Fruit fly (Drosophila melanogaster) whole organism, embryonic: Measurements from ENCODE around the gene CG17982.

Source experiments
- CG1024 ChIP-seq: fragments of 200-800 bp; sonication (Bioruptor generic); IDR thresholded peaks from 2 replicates; pipeline ENCODE4 v1.3.6; 2022; ENCODE audit warnings: missing biosample characterization, missing genetic modification characterization
- CG10654 ChIP-seq: fragments of 200-800 bp; sonication (Bioruptor generic); optimal IDR thresholded peaks from 2 replicates; lab custom pipeline; 2016; ENCODE audit warnings: missing biosample characterization, missing genetic modification characterization
- CG12219 ChIP-seq: fragments of 200-800 bp; sonication (Bioruptor generic); optimal IDR thresholded peaks from 3 replicates; lab custom pipeline; 2018; ENCODE audit warnings: missing biosample characterization, mild to moderate bottlenecking, missing genetic modification characterization
- CG1233 ChIP-seq: fragments of 200-800 bp; sonication (Bioruptor generic); optimal IDR thresholded peaks from 4 replicates; lab custom pipeline; 2018; ENCODE audit warnings: missing biosample characterization, mild to moderate bottlenecking, missing genetic modification characterization
- CG13287 ChIP-seq: fragments of 200-800 bp; sonication (Bioruptor generic); IDR thresholded peaks from 2 replicates; pipeline ENCODE4 v1.3.6; 2022; ENCODE audit warnings: missing biosample characterization, missing genetic modification characterization; ENCODE audit not compliant: partially characterized antibody
- CG1603 ChIP-seq: fragments of 200-800 bp; sonication (Bioruptor generic); optimal IDR thresholded peaks from 2 replicates; lab custom pipeline; 2019; ENCODE audit warnings: missing biosample characterization, mild to moderate bottlenecking, missing genetic modification characterization, moderate library complexity
- CG1647 ChIP-seq: fragments of 200-800 bp; sonication (Bioruptor generic); optimal IDR thresholded peaks from 3 replicates; lab custom pipeline; 2016; ENCODE audit warnings: missing biosample characterization, missing genetic modification characterization
- CG18011 ChIP-seq: fragments of 200-800 bp; sonication (Bioruptor generic); optimal IDR thresholded peaks from 2 replicates; lab custom pipeline; 2017; ENCODE audit warnings: missing biosample characterization, missing genetic modification characterization, mild to moderate bottlenecking, moderate library complexity, missing genotype
- CG30403 ChIP-seq: fragments of 200-800 bp; sonication (Bioruptor generic); optimal IDR thresholded peaks from 3 replicates; lab custom pipeline; 2016; ENCODE audit warnings: missing biosample characterization, missing genetic modification characterization
- CG4328 ChIP-seq: fragments of 200-800 bp; sonication (Bioruptor generic); optimal IDR thresholded peaks from 3 replicates; lab custom pipeline; 2017; ENCODE audit warnings: missing biosample characterization, missing genetic modification reagents, missing genetic modification characterization
- CG4730 ChIP-seq: fragments of 200-800 bp; sonication (Bioruptor generic); IDR thresholded peaks from 2 replicates; pipeline ENCODE4 v1.3.6; 2022; ENCODE audit warnings: missing biosample characterization, missing genetic modification characterization
- CG6272 ChIP-seq: fragments of 200-800 bp; sonication (Bioruptor generic); IDR thresholded peaks from 2 replicates; pipeline ENCODE4 v1.3.6; 2022; ENCODE audit warnings: missing biosample characterization, missing genetic modification characterization
- CG7372 ChIP-seq: fragments of 200-800 bp; sonication (Bioruptor generic); IDR thresholded peaks from 2 replicates; pipeline ENCODE4 v1.3.6; 2022; ENCODE audit warnings: missing biosample characterization, missing genetic modification characterization
- CG8478 ChIP-seq: fragments of >200 bp; optimal IDR thresholded peaks from 2 replicates; lab custom pipeline; 2018
- CG9727 ChIP-seq: fragments of 200-800 bp; sonication (Bioruptor generic); optimal IDR thresholded peaks from 3 replicates; lab custom pipeline; 2017; ENCODE audit warnings: missing biosample characterization, mild to moderate bottlenecking, missing genetic modification characterization
- Camta ChIP-seq: fragments of 200-800 bp; sonication (Bioruptor generic); optimal IDR thresholded peaks from 2 replicates; lab custom pipeline; 2016; ENCODE audit warnings: missing biosample characterization, missing genetic modification characterization
- CoRest ChIP-seq: fragments of 200-800 bp; sonication (Bioruptor generic); optimal IDR thresholded peaks from 3 replicates; lab custom pipeline; 2018; ENCODE audit warnings: missing biosample characterization, mild to moderate bottlenecking, missing genetic modification characterization, moderate library complexity
- Doc2 ChIP-seq: fragments of 200-800 bp; sonication (Bioruptor generic); IDR thresholded peaks from 2 replicates; pipeline ENCODE4 v1.3.6; 2022; ENCODE audit warnings: missing biosample characterization, missing genetic modification characterization
- Drgx ChIP-seq: fragments of 200-800 bp; sonication (Bioruptor generic); IDR thresholded peaks from 2 replicates; pipeline ENCODE4 v1.3.6; 2022; ENCODE audit warnings: missing biosample characterization, missing genetic modification characterization
- GATAe ChIP-seq: fragments of 200-800 bp; sonication (Bioruptor generic); conservative IDR thresholded peaks from 2 replicates; pipeline ENCODE4 v1.3.6; 2022; ENCODE audit warnings: missing biosample characterization, missing genetic modification characterization
- H2.0 ChIP-seq: fragments of 200-800 bp; sonication (Bioruptor generic); IDR thresholded peaks from 2 replicates; pipeline ENCODE4 v1.3.6; 2022; ENCODE audit warnings: missing biosample characterization, missing genetic modification characterization
- Hr51 ChIP-seq, 2 experiments: fragments of 200-800 bp; sonication (Bioruptor generic); optimal IDR thresholded peaks; 2 replicates in 1 of 2; 3 replicates in 1 of 2; lab custom pipeline; 2016 to 2018; ENCODE audit warnings: missing biosample characterization in 2 of 2, missing genetic modification characterization in 2 of 2, mild to moderate bottlenecking in 1 of 2, moderate library complexity in 1 of 2
- Mad ChIP-seq: fragments of 200-800 bp; sonication (Bioruptor generic); optimal IDR thresholded peaks from 2 replicates; lab custom pipeline; 2016; ENCODE audit warnings: missing biosample characterization, missing genetic modification characterization
- Nf-YB ChIP-seq: fragments of 200-800 bp; sonication (Bioruptor generic); optimal IDR thresholded peaks from 3 replicates; lab custom pipeline; 2019; ENCODE audit warnings: missing biosample characterization, mild to moderate bottlenecking, missing genetic modification characterization, moderate library complexity
- Spps ChIP-seq: fragments of 200-800 bp; sonication (Bioruptor generic); optimal IDR thresholded peaks from 2 replicates; lab custom pipeline; 2018; ENCODE audit warnings: missing biosample characterization, mild to moderate bottlenecking, missing genetic modification characterization
- Sry-δ ChIP-seq: fragments of 200-800 bp; sonication (Bioruptor generic); optimal IDR thresholded peaks from 2 replicates; lab custom pipeline; 2016; ENCODE audit warnings: missing biosample characterization, missing genetic modification characterization
- bigmax ChIP-seq: fragments of 200-800 bp; sonication (Bioruptor generic); optimal IDR thresholded peaks from 2 replicates; lab custom pipeline; 2018; ENCODE audit warnings: missing biosample characterization, mild to moderate bottlenecking, missing genetic modification characterization
- crc ChIP-seq: fragments of 200-800 bp; sonication (Bioruptor generic); optimal IDR thresholded peaks from 2 replicates; lab custom pipeline; 2016; ENCODE audit warnings: missing biosample characterization, missing genetic modification characterization
- disco-r ChIP-seq: fragments of 200-800 bp; sonication (Bioruptor generic); optimal IDR thresholded peaks from 2 replicates; lab custom pipeline; 2016; ENCODE audit warnings: missing biosample characterization, missing genetic modification characterization
- dpn ChIP-seq, 2 experiments: fragments of 200-800 bp; sonication (Bioruptor generic); optimal IDR thresholded peaks; 3 replicates each; lab custom pipeline; 2016; ENCODE audit warnings: missing biosample characterization in 2 of 2, missing genetic modification characterization in 2 of 2
- ewg ChIP-seq: fragments of 200-800 bp; sonication (Bioruptor generic); optimal IDR thresholded peaks from 3 replicates; lab custom pipeline; 2017; ENCODE audit warnings: mild to moderate bottlenecking, missing biosample characterization, missing genetic modification reagents, missing genetic modification characterization
- fu2 ChIP-seq: fragments of 200-800 bp; sonication (Bioruptor generic); optimal IDR thresholded peaks from 2 replicates; lab custom pipeline; 2016; ENCODE audit warnings: missing biosample characterization, missing genetic modification characterization
- jigr1 ChIP-seq: fragments of 200-800 bp; sonication (Bioruptor generic); IDR thresholded peaks from 3 replicates; pipeline ENCODE4 v1.3.6; 2022; ENCODE audit warnings: missing biosample characterization, missing genetic modification characterization
- ken ChIP-seq: fragments of 200-800 bp; sonication (Bioruptor generic); IDR thresholded peaks from 3 replicates; pipeline ENCODE4 v1.3.6; 2022; ENCODE audit warnings: missing biosample characterization, missing genetic modification characterization
- maf-S ChIP-seq: fragments of 200-800 bp; sonication (Bioruptor generic); optimal IDR thresholded peaks from 2 replicates; lab custom pipeline; 2016; ENCODE audit warnings: missing biosample characterization, missing genetic modification characterization
- mld ChIP-seq: fragments of 200-800 bp; sonication (Bioruptor generic); IDR thresholded peaks from 3 replicates; pipeline ENCODE4 v1.3.6; 2022; ENCODE audit warnings: missing biosample characterization, missing genetic modification characterization; ENCODE audit not compliant: partially characterized antibody
- pb ChIP-seq: fragments of 200-800 bp; sonication (Bioruptor generic); optimal IDR thresholded peaks from 3 replicates; lab custom pipeline; 2016; ENCODE audit warnings: missing biosample characterization, missing genetic modification characterization
- ranshi ChIP-seq: fragments of 200-800 bp; sonication (Bioruptor generic); IDR thresholded peaks from 2 replicates; pipeline ENCODE4 v1.3.6; 2022; ENCODE audit warnings: missing biosample characterization, missing genetic modification characterization
- sd ChIP-seq: fragments of 200-800 bp; sonication (Bioruptor generic); optimal IDR thresholded peaks from 3 replicates; lab custom pipeline; 2018; ENCODE audit warnings: missing biosample characterization, mild to moderate bottlenecking, missing genetic modification characterization, moderate library complexity
- shn ChIP-seq: fragments of 200-800 bp; sonication (Bioruptor generic); optimal IDR thresholded peaks from 3 replicates; lab custom pipeline; 2016; ENCODE audit warnings: missing biosample characterization, missing genetic modification characterization
- vfl ChIP-seq: fragments of 200-800 bp; sonication (Bioruptor generic); optimal IDR thresholded peaks from 2 replicates; lab custom pipeline; 2016; ENCODE audit warnings: missing biosample characterization, missing genetic modification characterization

CG17982 gene

DNA sequence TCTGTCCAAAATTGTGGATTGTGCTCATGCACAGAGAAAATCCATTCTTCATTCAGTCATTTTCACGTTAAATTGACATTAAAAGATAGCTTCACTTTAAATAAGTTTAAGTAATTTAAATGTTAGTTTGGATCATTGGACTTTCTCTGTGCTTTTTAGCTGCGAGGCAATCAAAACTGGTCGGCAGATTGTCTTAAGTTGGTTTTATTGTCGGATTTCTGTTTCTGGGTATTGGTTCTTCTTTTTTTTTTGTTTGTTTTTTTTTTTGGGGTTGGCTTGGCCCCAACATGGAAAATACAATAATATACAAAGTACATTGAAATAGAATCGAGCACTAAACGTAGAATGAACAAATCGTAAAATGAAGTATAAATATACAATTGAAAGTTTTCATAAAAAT is 26.5 kb upstream of the CG17982 start, which contains the start of gene CG2278:
TSS of gene CG2278 (minus strand) at position 101 of the 400 bp plus-strand sequence.
- TF ChIP-seq ewg: no peak
- no peak for TF ChIP-seq CG8478
- no peak for TF ChIP-seq CG10654 (GFP tag; lab: Kevin White, UChicago)
- no peak for TF ChIP-seq pb (GFP tag; lab: Kevin White, UChicago)
- no peak for TF ChIP-seq CG4730 (GFP tag; lab: Robert Waterston, UW)
- no peak for TF ChIP-seq CG4328 (GFP tag; lab: Kevin White, UChicago)
- TF ChIP-seq sd (tag; lab: Kevin White, UChicago): no peak
- no peak for TF ChIP-seq CG1647 (GFP tag; lab: Kevin White, UChicago)
- TF ChIP-seq vfl (GFP tag; lab: Kevin White, UChicago): no peak
- TF ChIP-seq Spps (tag; lab: Kevin White, UChicago): no peak
- no peak for TF ChIP-seq jigr1 (GFP tag; lab: Robert Waterston, UW)
- TF ChIP-seq bigmax: no peak
- TF ChIP-seq ranshi (GFP tag; lab: Robert Waterston, UW): no peak
- TF ChIP-seq Mad: no peak
- TF ChIP-seq CG1024 (GFP tag; lab: Robert Waterston, UW): no peak
- TF ChIP-seq CoRest (tag; lab: Kevin White, UChicago): no peak
- TF ChIP-seq Sry-δ (GFP tag; lab: Kevin White, UChicago): no peak
- no peak for TF ChIP-seq fu2 (GFP tag; lab: Kevin White, UChicago)
- no peak for TF ChIP-seq CG12219
- no peak for TF ChIP-seq maf-S (GFP tag; lab: Kevin White, UChicago)

DNA sequence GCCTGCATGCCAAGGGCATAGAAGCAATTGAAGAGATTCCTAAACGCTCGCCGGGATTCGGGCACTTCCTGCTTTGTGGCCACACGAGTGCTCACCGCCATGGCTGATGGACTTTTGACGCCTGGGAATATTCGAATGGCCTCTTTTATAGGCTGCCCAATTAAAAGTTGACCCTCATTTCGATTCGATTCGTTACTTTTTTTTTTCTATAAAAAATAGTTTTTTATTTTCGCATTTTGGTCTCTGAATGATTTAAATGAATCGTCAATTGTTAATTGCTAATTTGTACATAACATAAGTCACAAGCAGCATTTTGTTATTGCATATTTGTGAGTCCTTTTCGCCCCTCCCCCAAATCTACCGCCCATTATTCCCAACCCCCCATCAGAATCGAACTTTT is 22.0 kb upstream of the CG17982 start, which contains the start of gene Or7a:
TSS of gene Or7a (minus strand) at position 101 of the 400 bp plus-strand sequence.
- TF ChIP-seq CG4328 (GFP tag; lab: Kevin White, UChicago): no peak
- no peak for TF ChIP-seq crc (GFP tag; lab: Kevin White, UChicago)
- no peak for TF ChIP-seq CG30403 (GFP tag; lab: Kevin White, UChicago)
- TF ChIP-seq CG9727 (GFP tag; lab: Kevin White, UChicago): no peak
- no peak for TF ChIP-seq mld (GFP tag; lab: Robert Waterston, UW)
- TF ChIP-seq H2.0 (GFP tag; lab: Robert Waterston, UW): no peak
- TF ChIP-seq CG1603: no peak
- no peak for TF ChIP-seq CG7372
- no peak for TF ChIP-seq CG18011 (GFP tag; lab: Kevin White, UChicago)
- no peak for TF ChIP-seq CG6272
- no peak for TF ChIP-seq ken
- no peak for TF ChIP-seq Camta (GFP tag; lab: Kevin White, UChicago)
- no peak for TF ChIP-seq disco-r (GFP tag; lab: Kevin White, UChicago)
- no peak for TF ChIP-seq Hr51 (GFP tag; optimal IDR thresholded peaks at IDR 0.05; lab: Kevin White, UChicago)
- TF ChIP-seq shn (GFP tag; lab: Kevin White, UChicago): no peak
- TF ChIP-seq GATAe: no peak
- no peak for TF ChIP-seq CG13287 (GFP tag; lab: Robert Waterston, UW)
- no peak for TF ChIP-seq Doc2 (GFP tag; lab: Robert Waterston, UW)
- no peak for TF ChIP-seq Nf-YB
- TF ChIP-seq CG1233 (GFP tag; lab: Kevin White, UChicago): no peak

dm6 chrX:8163452-8163851 is 19.8 kb upstream of the CG17982 start:
- TF ChIP-seq dpn (GFP tag; optimal IDR thresholded peaks at IDR 0.05; lab: Kevin White, UChicago) (no peak), Drgx (peak; percentile 52; the same call in 1 of the 2 replicates)
